Fruit fly (Drosophila melanogaster): ENCODE results near the gene CG4789.

DNA sequence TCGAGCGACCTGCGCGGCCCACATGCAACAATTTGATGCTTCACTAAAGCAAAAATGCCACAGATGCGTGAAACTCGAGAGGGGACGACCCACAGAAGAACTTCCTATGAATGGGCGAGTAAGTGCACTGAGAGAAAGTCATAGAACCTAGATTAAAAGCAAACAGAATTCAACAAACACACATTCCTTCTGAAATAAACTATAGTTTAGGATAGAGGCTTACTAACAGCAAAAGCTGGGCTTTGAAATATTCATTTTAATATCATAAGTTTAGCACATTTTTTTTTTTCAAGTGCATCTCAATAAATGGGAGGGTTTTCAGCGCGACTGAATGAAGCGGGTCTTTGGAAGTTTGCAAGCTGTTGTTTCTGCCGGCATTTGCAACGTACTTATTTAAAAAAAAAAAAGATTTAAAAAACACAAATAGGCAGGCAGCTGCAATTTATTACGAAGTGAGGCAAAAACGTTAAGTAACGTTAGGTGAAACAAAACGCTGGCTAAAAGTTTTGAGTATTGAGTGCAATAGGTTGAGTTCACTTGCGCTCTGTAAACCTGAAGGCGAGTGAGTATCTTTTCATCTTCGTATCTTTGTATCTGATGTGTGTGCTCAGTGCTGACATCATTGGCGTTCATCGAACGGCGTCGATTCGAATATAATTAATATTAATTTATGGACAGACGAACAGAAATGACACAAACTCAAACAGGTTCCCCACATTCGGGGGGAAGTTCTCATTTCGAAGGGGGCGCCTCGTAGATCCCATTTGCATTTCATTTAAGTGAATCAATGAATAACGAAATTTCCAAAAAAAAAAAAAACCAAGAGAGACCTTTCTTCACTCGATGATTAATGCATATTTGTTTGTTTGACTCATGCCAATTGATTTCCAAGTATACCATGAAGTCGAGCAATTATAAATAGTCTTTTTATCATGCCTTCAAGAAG, 27.6 kb upstream of the CG4789 start:
- TF ChIP-seq CG33017 (tag; optimal IDR thresholded peaks at IDR 0.05), result no peak
- TF ChIP-seq kay (GFP tag; ENCODE audit: borderline replicate concordance), result no peak

Data from whole organism, adult.